Worm (Caenorhabditis elegans) whole organism, L4 larva: ENCODE results near the gene sre-43.
A peak's percentile ranks its signal among the peaks of the same experiment; 100 is the strongest.

ENCODE experiments used
- D1046.2 ChIP-seq: fragments of 200-800 bp; sonication (Bioruptor generic); IDR thresholded peaks from 2 replicates; pipeline ENCODE4 v1.3.6; 2022; ENCODE audit warnings: missing genetic modification characterization, missing compliant biosample characterization
- F37D6.2 ChIP-seq: sonication (generic microtip); optimal IDR thresholded peaks from 2 replicates; lab custom pipeline; 2016; ENCODE audit warnings: mild to moderate bottlenecking, missing genetic modification characterization, missing compliant biosample characterization
- F49E8.2 ChIP-seq: sonication (generic microtip); optimal IDR thresholded peaks from 2 replicates; lab custom pipeline; 2016; ENCODE audit warnings: missing compliant biosample characterization, mild to moderate bottlenecking, missing genetic modification characterization, borderline replicate concordance
- Y105C5A.15 ChIP-seq: fragments of 200-800 bp; sonication (Bioruptor generic); IDR thresholded peaks from 2 replicates; pipeline ENCODE4 v1.3.6; 2022; ENCODE audit warnings: missing genetic modification characterization, missing compliant biosample characterization
- aly-2 ChIP-seq: sonication (generic microtip); optimal IDR thresholded peaks from 2 replicates; lab custom pipeline; 2018; ENCODE audit warnings: missing biosample characterization, missing genetic modification characterization
- arid-1 ChIP-seq: fragments of 200-800 bp; sonication (Bioruptor generic); conservative IDR thresholded peaks from 2 replicates; pipeline ENCODE4 v1.3.6; 2022; ENCODE audit warnings: missing genetic modification reagents, missing genetic modification characterization, missing compliant biosample characterization
- attf-4 ChIP-seq: sonication (generic microtip); optimal IDR thresholded peaks from 3 replicates; lab custom pipeline; 2017; ENCODE audit warnings: missing biosample characterization, missing genetic modification characterization
- ceh-28 ChIP-seq: fragments of 150-350 bp; optimal IDR thresholded peaks from 2 replicates; lab custom pipeline; 2014; ENCODE audit warnings: missing biosample characterization, missing genetic modification reagents, missing genetic modification characterization
- ceh-62 ChIP-seq: sonication (generic microtip); optimal IDR thresholded peaks from 2 replicates; lab custom pipeline; 2017; ENCODE audit warnings: missing biosample characterization, missing genetic modification characterization
- cey-2 ChIP-seq: sonication (generic microtip); optimal IDR thresholded peaks from 3 replicates; lab custom pipeline; 2017; ENCODE audit warnings: missing genetic modification characterization, mild to moderate bottlenecking, missing compliant biosample characterization, antibody characterized with exemption, borderline replicate concordance; ENCODE audit not compliant: insufficient read depth
- daf-12 ChIP-seq: fragments of 150-350 bp; optimal IDR thresholded peaks from 2 replicates; lab custom pipeline; 2014; ENCODE audit warnings: missing biosample characterization, missing genetic modification reagents, missing genetic modification characterization
- daf-16 ChIP-seq, 3 experiments: sonication (generic microtip); optimal IDR thresholded peaks; 2 replicates each; lab custom pipeline; 2016 to 2017; ENCODE audit warnings: missing genetic modification characterization in 3 of 3, missing genetic modification reagents in 3 of 3, mild to moderate bottlenecking in 2 of 3, missing compliant biosample characterization in 2 of 3, missing biosample characterization in 1 of 3, moderate library complexity in 1 of 3
- dmd-6 ChIP-seq: fragments of 200-800 bp; sonication (Bioruptor generic); IDR thresholded peaks from 2 replicates; pipeline ENCODE4 v1.3.6; 2022; ENCODE audit warnings: missing genetic modification reagents, missing genetic modification characterization, missing compliant biosample characterization
- dmd-9 ChIP-seq: fragments of 200-800 bp; sonication (Bioruptor generic); IDR thresholded peaks from 2 replicates; pipeline ENCODE4 v1.3.6; 2022; ENCODE audit warnings: missing genetic modification reagents, missing genetic modification characterization, missing compliant biosample characterization
- dpl-1 ChIP-seq: fragments of 150-350 bp; optimal IDR thresholded peaks from 2 replicates; lab custom pipeline; 2014; ENCODE audit warnings: missing biosample characterization, missing genetic modification reagents, missing genetic modification characterization
- duxl-1 ChIP-seq: sonication (generic microtip); optimal IDR thresholded peaks from 2 replicates; lab custom pipeline; 2016; ENCODE audit warnings: mild to moderate bottlenecking, missing genetic modification characterization, moderate library complexity, missing compliant biosample characterization; ENCODE audit not compliant: poor library complexity
- dve-1 ChIP-seq: sonication (generic microtip); optimal IDR thresholded peaks from 2 replicates; lab custom pipeline; 2017; ENCODE audit warnings: antibody characterized with exemption, mild to moderate bottlenecking, missing genetic modification characterization, missing compliant biosample characterization; ENCODE audit not compliant: insufficient read depth
- egl-43 ChIP-seq: fragments of 200-800 bp; sonication (Bioruptor generic); IDR thresholded peaks from 2 replicates; pipeline ENCODE4 v1.3.6; 2022; ENCODE audit warnings: missing genetic modification reagents, missing genetic modification characterization, missing compliant biosample characterization
- gei-8 ChIP-seq: fragments of 200-800 bp; sonication (Bioruptor generic); optimal IDR thresholded peaks from 2 replicates; lab custom pipeline; 2018; ENCODE audit warnings: mild to moderate bottlenecking, missing genetic modification characterization, missing compliant biosample characterization
- hlh-11 ChIP-seq: fragments of 200-800 bp; sonication (Bioruptor generic); optimal IDR thresholded peaks from 2 replicates; lab custom pipeline; 2018; ENCODE audit warnings: mild to moderate bottlenecking, missing genetic modification characterization, missing compliant biosample characterization
- hlh-30 ChIP-seq: sonication (generic microtip); optimal IDR thresholded peaks from 2 replicates; lab custom pipeline; 2017; ENCODE audit warnings: antibody characterized with exemption, mild to moderate bottlenecking, missing genetic modification characterization, missing compliant biosample characterization; ENCODE audit not compliant: insufficient read depth
- lin-38 ChIP-seq: fragments of 200-800 bp; sonication (Bioruptor generic); IDR thresholded peaks from 2 replicates; pipeline ENCODE4 v1.3.6; 2022; ENCODE audit warnings: missing genetic modification reagents, missing genetic modification characterization, missing compliant biosample characterization
- lin-39 ChIP-seq: fragments of 150-350 bp; optimal IDR thresholded peaks from 2 replicates; lab custom pipeline; 2014; ENCODE audit warnings: missing biosample characterization, missing genetic modification reagents, missing genetic modification characterization
- lsy-2 ChIP-seq, 2 experiments: fragments of 150-350 bp in 1 of 2; sonication (generic microtip) in 1 of 2; optimal IDR thresholded peaks; 2 replicates each; lab custom pipeline; 2014 to 2017; ENCODE audit warnings: missing biosample characterization in 2 of 2, missing genetic modification characterization in 2 of 2
- mdl-1 ChIP-seq, 2 experiments: fragments of 150-350 bp in 1 of 2; sonication (generic microtip) in 1 of 2; optimal IDR thresholded peaks; 2 replicates each; lab custom pipeline; 2014 to 2017; ENCODE audit warnings: missing biosample characterization in 2 of 2, missing genetic modification characterization in 2 of 2
- mep-1 ChIP-seq: fragments of 150-350 bp; sonication (generic microtip); optimal IDR thresholded peaks from 3 replicates; lab custom pipeline; 2014; ENCODE audit warnings: missing biosample characterization, missing genetic modification characterization
- mes-2 ChIP-seq: sonication (generic microtip); optimal IDR thresholded peaks from 2 replicates; lab custom pipeline; 2016; ENCODE audit warnings: missing genotype, mild to moderate bottlenecking, missing genetic modification characterization, missing compliant biosample characterization; ENCODE audit not compliant: poor library complexity, severe bottlenecking
- mxl-2 ChIP-seq: fragments of 200-800 bp; sonication (Bioruptor generic); conservative IDR thresholded peaks from 2 replicates; pipeline ENCODE4 v1.3.6; 2022; ENCODE audit warnings: missing genetic modification reagents, missing genetic modification characterization, missing compliant biosample characterization
- mxl-3 ChIP-seq: fragments of 200-800 bp; sonication (Bioruptor generic); optimal IDR thresholded peaks from 2 replicates; lab custom pipeline; 2018; ENCODE audit warnings: mild to moderate bottlenecking, missing genetic modification characterization, missing compliant biosample characterization
- nhr-111 ChIP-seq: fragments of 200-800 bp; sonication (Bioruptor generic); optimal IDR thresholded peaks from 2 replicates; lab custom pipeline; 2018; ENCODE audit warnings: mild to moderate bottlenecking, missing genetic modification characterization, missing compliant biosample characterization
- nhr-28 ChIP-seq: fragments of 150-350 bp; optimal IDR thresholded peaks from 2 replicates; lab custom pipeline; 2014; ENCODE audit warnings: missing biosample characterization, missing genetic modification characterization
- nhr-42 ChIP-seq: fragments of 200-800 bp; sonication (Bioruptor generic); IDR thresholded peaks from 2 replicates; pipeline ENCODE4 v1.3.6; 2022; ENCODE audit warnings: missing genetic modification characterization, missing compliant biosample characterization
- nhr-77 ChIP-seq: fragments of 150-350 bp; optimal IDR thresholded peaks from 2 replicates; lab custom pipeline; 2014; ENCODE audit warnings: missing biosample characterization, missing genetic modification characterization
- pqm-1 ChIP-seq: sonication (generic microtip); optimal IDR thresholded peaks from 2 replicates; lab custom pipeline; 2017; ENCODE audit warnings: missing biosample characterization, missing genetic modification characterization
- saeg-2 ChIP-seq: fragments of 200-800 bp; sonication (Bioruptor generic); IDR thresholded peaks from 2 replicates; pipeline ENCODE4 v1.3.6; 2022; ENCODE audit warnings: missing genetic modification reagents, missing genetic modification characterization, missing compliant biosample characterization
- sdz-12 ChIP-seq: fragments of 200-800 bp; sonication (Bioruptor generic); optimal IDR thresholded peaks from 2 replicates; lab custom pipeline; 2018; ENCODE audit warnings: mild to moderate bottlenecking, missing genetic modification characterization, missing compliant biosample characterization
- snpc-1.2 ChIP-seq: fragments of 200-800 bp; sonication (Bioruptor generic); IDR thresholded peaks from 2 replicates; pipeline ENCODE4 v1.3.6; 2022; ENCODE audit warnings: missing genetic modification reagents, missing genetic modification characterization, missing compliant biosample characterization
- spr-3 ChIP-seq: fragments of 200-800 bp; sonication (Bioruptor generic); optimal IDR thresholded peaks from 2 replicates; lab custom pipeline; 2018; ENCODE audit warnings: mild to moderate bottlenecking, missing genetic modification characterization, missing compliant biosample characterization
- tra-1 ChIP-seq: fragments of 200-800 bp; sonication (Bioruptor generic); IDR thresholded peaks from 2 replicates; pipeline ENCODE4 v1.3.6; 2022; ENCODE audit warnings: missing genetic modification reagents, missing genetic modification characterization, missing compliant biosample characterization
- unc-39 ChIP-seq: sonication (generic microtip); optimal IDR thresholded peaks from 2 replicates; lab custom pipeline; 2017; ENCODE audit warnings: missing biosample characterization, missing genetic modification characterization
- unc-62 ChIP-seq, 3 experiments: fragments of 150-350 bp in 1 of 3; sonication (generic microtip); optimal IDR thresholded peaks in 2 of 3; peaks in 1 of 3; 1 replicate in 1 of 3; 2 replicates in 2 of 3; lab custom pipeline; 2014 to 2017; ENCODE audit warnings: missing biosample characterization in 3 of 3, missing genetic modification characterization in 3 of 3, missing genetic modification reagents in 3 of 3, missing genotype in 1 of 3
- zag-1 ChIP-seq: fragments of 150-350 bp; optimal IDR thresholded peaks from 2 replicates; lab custom pipeline; 2014; ENCODE audit warnings: missing biosample characterization, missing genetic modification characterization
- zfp-3 ChIP-seq: fragments of 200-800 bp; sonication (Bioruptor generic); conservative IDR thresholded peaks from 2 replicates; pipeline ENCODE4 v1.3.6; 2022; ENCODE audit warnings: missing genetic modification reagents, missing genetic modification characterization, missing compliant biosample characterization
- zip-11 ChIP-seq: fragments of 200-800 bp; sonication (Bioruptor generic); IDR thresholded peaks from 2 replicates; pipeline ENCODE4 v1.3.6; 2022; ENCODE audit warnings: missing genetic modification characterization, missing compliant biosample characterization
- zip-2 ChIP-seq: fragments of 150-350 bp; optimal IDR thresholded peaks from 2 replicates; lab custom pipeline; 2014; ENCODE audit warnings: missing biosample characterization, missing genetic modification characterization
- ztf-11 ChIP-seq: fragments of 150-350 bp; optimal IDR thresholded peaks from 2 replicates; lab custom pipeline; 2014; ENCODE audit warnings: missing biosample characterization, missing genetic modification characterization

sre-43 gene

ce11 chrII:13976161-13976560, 7.3 kb upstream of the sre-43 start, which contains the start of gene Y39G8B.2 (continued):
- TF ChIP-seq cey-2: no peak
- TF ChIP-seq zfp-3 (GFP tag; lab: Robert Waterston, UW): peak; percentile 56; the same call in 1 of the 2 replicates
- TF ChIP-seq F37D6.2 (tag; lab: Kevin White, UChicago): no peak
- peak; percentile 98 for TF ChIP-seq nhr-77 (tag; lab: Kevin White, UChicago)
- no peak for TF ChIP-seq lin-38 (GFP tag; lab: Robert Waterston, UW)
- TF ChIP-seq nhr-28 (tag; lab: Kevin White, UChicago): peak; percentile 70
- no peak for TF ChIP-seq saeg-2 (GFP tag; lab: Robert Waterston, UW)
- no peak for TF ChIP-seq ceh-28 (tag; lab: Kevin White, UChicago)
- no peak for TF ChIP-seq arid-1
- no peak for TF ChIP-seq zip-2 (tag; lab: Kevin White, UChicago)
- TF ChIP-seq F49E8.2 (tag; lab: Kevin White, UChicago): no peak
- TF ChIP-seq mep-1 (tag; lab: Kevin White, UChicago): peak; percentile 90
- no peak for TF ChIP-seq aly-2 (tag; lab: Kevin White, UChicago)
- peak; percentile 51; the same call in 1 of the 2 replicates for TF ChIP-seq snpc-1.2 (GFP tag; lab: Robert Waterston, UW)
- no peak for TF ChIP-seq mxl-2 (GFP tag; lab: Robert Waterston, UW)
- TF ChIP-seq dmd-9 (GFP tag; lab: Robert Waterston, UW): no peak; the same call in 1 of the 2 replicates
- no peak for TF ChIP-seq duxl-1 (tag; lab: Kevin White, UChicago)
- TF ChIP-seq unc-39 (tag; lab: Kevin White, UChicago): no peak
- 0 out of 2 replicates have a peak, but pooled peaks have one; percentile 40 for TF ChIP-seq D1046.2 (GFP tag; lab: Robert Waterston, UW)
- TF ChIP-seq sdz-12 (GFP tag; lab: Kevin White, UChicago): no peak
- no peak for TF ChIP-seq ztf-11
- peak; percentile 89 for TF ChIP-seq dve-1
- no peak for TF ChIP-seq attf-4 (tag; lab: Kevin White, UChicago)
- no peak for TF ChIP-seq zag-1 (tag; lab: Kevin White, UChicago)
- TF ChIP-seq, all 104 proteins: peak for 36

ce11 chrII:13974136-13974535, 5.3 kb upstream of the sre-43 start:
- TF ChIP-seq nhr-42 (GFP tag; lab: Robert Waterston, UW): 0 out of 2 replicates have a peak, but pooled peaks have one; percentile 19
- no peak for TF ChIP-seq lin-39 (tag; lab: Kevin White, UChicago)
- 0 out of 2 replicates have a peak, but pooled peaks have one; percentile 4 for TF ChIP-seq tra-1 (GFP tag; lab: Robert Waterston, UW)

ce11 chrII:13973514-13973913, 4.6 kb upstream of the sre-43 start, which contains the start of gene Y39G8B.1:
TSS of gene Y39G8B.1 (minus strand) at chrII:13973812.
- TF ChIP-seq nhr-77 (tag; lab: Kevin White, UChicago) (peak; percentile 46), mdl-1 (tag; optimal IDR thresholded peaks at IDR 0.05; lab: Kevin White, UChicago) (peak in 1 of 2 experiments; percentile 29), daf-16 (GFP tag; optimal IDR thresholded peaks at IDR 0.05; lab: Kevin White, UChicago) (no peak), daf-16 (tag; optimal IDR thresholded peaks at IDR 0.05; lab: Kevin White, UChicago) (peak; percentile 41), lsy-2 (tag; optimal IDR thresholded peaks at IDR 0.05; lab: Kevin White, UChicago) (peak in 1 of 2 experiments; percentile 40), zip-11 (GFP tag; lab: Robert Waterston, UW) (no peak), gei-8 (GFP tag; lab: Kevin White, UChicago) (no peak), dve-1 (peak; percentile 60), spr-3 (no peak), Y105C5A.15 (GFP tag; lab: Robert Waterston, UW) (no peak), hlh-11 (tag; lab: Kevin White, UChicago) (peak; percentile 27), mxl-3 (GFP tag; lab: Kevin White, UChicago) (peak; percentile 17), nhr-28 (tag; lab: Kevin White, UChicago) (peak; percentile 51), arid-1 (no peak), ceh-62 (tag; lab: Kevin White, UChicago) (no peak), dmd-6 (GFP tag; lab: Robert Waterston, UW) (0 out of 2 replicates have a peak, but pooled peaks have one; percentile 19), nhr-111 (GFP tag; lab: Kevin White, UChicago) (no peak), mes-2 (peak; percentile 36), egl-43 (GFP tag; lab: Robert Waterston, UW) (no peak), mep-1 (tag; lab: Kevin White, UChicago) (peak; percentile 32), pqm-1 (tag; lab: Kevin White, UChicago) (peak; percentile 5), daf-12 (tag; lab: Kevin White, UChicago) (no peak), dpl-1 (peak; percentile 7), hlh-30 (tag; lab: Kevin White, UChicago) (peak; percentile 15), unc-62 (GFP tag; optimal IDR thresholded peaks at IDR 0.05 in 1 of 2; lab: Kevin White, UChicago) (peak in 1 of 2 experiments; percentile 79), unc-62 (tag; optimal IDR thresholded peaks at IDR 0.05; lab: Kevin White, UChicago) (no peak)
